Fruit fly (Drosophila melanogaster) whole organism, embryonic: ENCODE results near the gene tutl.

Experiments used
- Atf-2 ChIP-seq: fragments of 200-800 bp; sonication (Bioruptor generic); optimal IDR thresholded peaks from 2 replicates; lab custom pipeline; 2016; ENCODE audit warnings: missing biosample characterization, missing genetic modification characterization
- CG31365 ChIP-seq: fragments of 200-800 bp; sonication (Bioruptor generic); optimal IDR thresholded peaks from 2 replicates; lab custom pipeline; 2018; ENCODE audit warnings: missing biosample characterization, mild to moderate bottlenecking, missing genetic modification characterization
- CG33557 ChIP-seq: fragments of 200-800 bp; sonication (Bioruptor generic); optimal IDR thresholded peaks from 2 replicates; lab custom pipeline; 2019; ENCODE audit warnings: missing biosample characterization, mild to moderate bottlenecking, missing genetic modification characterization, moderate library complexity
- CG34422 ChIP-seq: fragments of 200-800 bp; sonication (Bioruptor generic); IDR thresholded peaks from 3 replicates; pipeline ENCODE4 v1.3.6; 2022; ENCODE audit warnings: missing biosample characterization, missing genetic modification characterization
- CG3847 ChIP-seq: fragments of 200-800 bp; sonication (Bioruptor generic); IDR thresholded peaks from 2 replicates; pipeline ENCODE4 v1.3.6; 2022; ENCODE audit warnings: missing biosample characterization, missing genetic modification characterization
- Dip2 ChIP-seq: fragments of 200-800 bp; sonication (Bioruptor generic); IDR thresholded peaks from 2 replicates; pipeline ENCODE4 v1.3.6; 2022; ENCODE audit warnings: missing biosample characterization, missing genetic modification characterization
- Hr78 ChIP-seq, 2 experiments: fragments of 200-800 bp in 1 of 2; fragments of >200 bp in 1 of 2; sonication (Bioruptor generic) in 1 of 2; optimal IDR thresholded peaks; 2 replicates each; lab custom pipeline; 2017 to 2019; ENCODE audit warnings: missing biosample characterization in 2 of 2, missing genetic modification characterization in 2 of 2, mild to moderate bottlenecking in 1 of 2, moderate library complexity in 1 of 2
- chif ChIP-seq, 2 experiments: fragments of 200-800 bp; sonication (Bioruptor generic); optimal IDR thresholded peaks; 3 replicates each; lab custom pipeline; 2016; ENCODE audit warnings: missing biosample characterization in 2 of 2, missing genetic modification characterization in 2 of 2
- da ChIP-seq: fragments of 200-800 bp; sonication (Bioruptor generic); optimal IDR thresholded peaks from 2 replicates; lab custom pipeline; 2016; ENCODE audit warnings: missing biosample characterization, missing genetic modification characterization
- insv ChIP-seq, 2 experiments: fragments of 200-800 bp; sonication (Bioruptor generic); optimal IDR thresholded peaks; 3 replicates each; lab custom pipeline; 2016 to 2018; ENCODE audit warnings: missing biosample characterization in 2 of 2, missing genetic modification characterization in 2 of 2
- pzg ChIP-seq: fragments of 200-800 bp; sonication (Bioruptor generic); optimal IDR thresholded peaks from 3 replicates; lab custom pipeline; 2018; ENCODE audit warnings: missing biosample characterization, mild to moderate bottlenecking, missing genetic modification characterization, moderate library complexity
- trh ChIP-seq: fragments of 200-800 bp; sonication (Bioruptor generic); optimal IDR thresholded peaks from 2 replicates; lab custom pipeline; 2016; ENCODE audit warnings: missing biosample characterization, missing genetic modification characterization

- TF ChIP-seq chif (GFP tag; optimal IDR thresholded peaks at IDR 0.05; lab: Kevin White, UChicago) (no peak), CG3847 (GFP tag; lab: Robert Waterston, UW) (no peak), Hr78 (GFP tag; optimal IDR thresholded peaks at IDR 0.05; lab: Kevin White, UChicago) (no peak), insv (GFP tag; optimal IDR thresholded peaks at IDR 0.05; lab: Kevin White, UChicago) (no peak), da (no peak), CG33557 (GFP tag; lab: Kevin White, UChicago) (no peak), pzg (GFP tag; lab: Kevin White, UChicago) (no peak), Atf-2 (GFP tag; lab: Kevin White, UChicago) (no peak), Dip2 (GFP tag; lab: Robert Waterston, UW) (no peak), CG31365 (tag; lab: Kevin White, UChicago) (no peak), trh (GFP tag; lab: Kevin White, UChicago) (no peak), CG34422 (GFP tag; lab: Robert Waterston, UW) (no peak)
These were observed 83.7 kb downstream of the tutl start for dm6 chr2L:4366652-4367051.
